Worm (Caenorhabditis elegans) whole organism, L4 larva: Measurements from ENCODE around the gene ZK632.9.

Source experiments
- D1046.2 ChIP-seq: fragments of 200-800 bp; sonication (Bioruptor generic); IDR thresholded peaks from 2 replicates; pipeline ENCODE4 v1.3.6; 2022; ENCODE audit warnings: missing genetic modification characterization, missing compliant biosample characterization
- F37D6.2 ChIP-seq: sonication (generic microtip); optimal IDR thresholded peaks from 2 replicates; lab custom pipeline; 2016; ENCODE audit warnings: mild to moderate bottlenecking, missing genetic modification characterization, missing compliant biosample characterization
- F44E2.7 ChIP-seq: fragments of 200-800 bp; sonication (Bioruptor generic); IDR thresholded peaks from 2 replicates; pipeline ENCODE4 v2.1.2; 2022; ENCODE audit warnings: missing genetic modification characterization, missing compliant biosample characterization
- F49E8.2 ChIP-seq: sonication (generic microtip); optimal IDR thresholded peaks from 2 replicates; lab custom pipeline; 2016; ENCODE audit warnings: missing compliant biosample characterization, mild to moderate bottlenecking, missing genetic modification characterization, borderline replicate concordance
- R02D3.7 ChIP-seq: fragments of 150-350 bp; sonication (generic microtip); optimal IDR thresholded peaks from 3 replicates; lab custom pipeline; 2014; ENCODE audit warnings: missing biosample characterization, missing genetic modification characterization
- T20F7.1 ChIP-seq: fragments of 200-800 bp; sonication (Bioruptor generic); optimal IDR thresholded peaks from 2 replicates; lab custom pipeline; 2018; ENCODE audit warnings: mild to moderate bottlenecking, missing genetic modification characterization, missing compliant biosample characterization
- T26A8.4 ChIP-seq: fragments of 200-800 bp; sonication (Bioruptor generic); IDR thresholded peaks from 2 replicates; pipeline ENCODE4 v1.3.6; 2022; ENCODE audit warnings: missing genetic modification characterization, missing compliant biosample characterization
- Y48G9A.11 ChIP-seq: fragments of 200-800 bp; sonication (Bioruptor generic); IDR thresholded peaks from 2 replicates; pipeline ENCODE4 v1.3.6; 2022; ENCODE audit warnings: missing genetic modification reagents, missing genetic modification characterization, missing compliant biosample characterization
- ZK337.2 ChIP-seq: fragments of 200-800 bp; sonication (Bioruptor generic); IDR thresholded peaks from 2 replicates; pipeline ENCODE4 v1.3.6; 2022; ENCODE audit warnings: missing genetic modification reagents, missing genetic modification characterization, missing compliant biosample characterization
- aha-1 ChIP-seq: fragments of 150-350 bp; peaks from one replicate; lab custom pipeline; 2014; ENCODE audit warnings: missing biosample characterization, missing genetic modification characterization
- ama-1 ChIP-seq: fragments of 150-350 bp; optimal IDR thresholded peaks from 2 replicates; lab custom pipeline; 2014; ENCODE audit warnings: inconsistent platforms, mixed read lengths
- ceh-32 ChIP-seq: sonication (generic microtip); optimal IDR thresholded peaks from 2 replicates; lab custom pipeline; 2016; ENCODE audit warnings: mild to moderate bottlenecking, missing genetic modification characterization, missing compliant biosample characterization; ENCODE audit not compliant: poor library complexity
- ces-1 ChIP-seq: fragments of 150-350 bp; sonication (generic microtip); optimal IDR thresholded peaks from 4 replicates; lab custom pipeline; 2014; ENCODE audit warnings: missing biosample characterization, missing genetic modification reagents, missing genetic modification characterization
- cey-2 ChIP-seq: sonication (generic microtip); optimal IDR thresholded peaks from 3 replicates; lab custom pipeline; 2017; ENCODE audit warnings: missing genetic modification characterization, mild to moderate bottlenecking, missing compliant biosample characterization, antibody characterized with exemption, borderline replicate concordance; ENCODE audit not compliant: insufficient read depth
- daf-8 ChIP-seq: fragments of 200-800 bp; sonication (Bioruptor generic); IDR thresholded peaks from 2 replicates; pipeline ENCODE4 v1.3.6; 2022; ENCODE audit warnings: missing genetic modification characterization, missing compliant biosample characterization
- dmd-9 ChIP-seq: fragments of 200-800 bp; sonication (Bioruptor generic); IDR thresholded peaks from 2 replicates; pipeline ENCODE4 v1.3.6; 2022; ENCODE audit warnings: missing genetic modification reagents, missing genetic modification characterization, missing compliant biosample characterization
- dve-1 ChIP-seq: sonication (generic microtip); optimal IDR thresholded peaks from 2 replicates; lab custom pipeline; 2017; ENCODE audit warnings: antibody characterized with exemption, mild to moderate bottlenecking, missing genetic modification characterization, missing compliant biosample characterization; ENCODE audit not compliant: insufficient read depth
- egl-43 ChIP-seq: fragments of 200-800 bp; sonication (Bioruptor generic); IDR thresholded peaks from 2 replicates; pipeline ENCODE4 v1.3.6; 2022; ENCODE audit warnings: missing genetic modification reagents, missing genetic modification characterization, missing compliant biosample characterization
- hlh-30 ChIP-seq: sonication (generic microtip); optimal IDR thresholded peaks from 2 replicates; lab custom pipeline; 2017; ENCODE audit warnings: antibody characterized with exemption, mild to moderate bottlenecking, missing genetic modification characterization, missing compliant biosample characterization; ENCODE audit not compliant: insufficient read depth
- hmg-1.1 ChIP-seq: fragments of 200-800 bp; sonication (Bioruptor generic); IDR thresholded peaks from 2 replicates; pipeline ENCODE4 v1.3.6; 2022; ENCODE audit warnings: missing genetic modification reagents, missing genetic modification characterization, missing compliant biosample characterization
- lin-1 ChIP-seq: fragments of 200-800 bp; sonication (Bioruptor generic); IDR thresholded peaks from 2 replicates; pipeline ENCODE4 v1.3.6; 2022; ENCODE audit warnings: missing genetic modification reagents, missing genetic modification characterization, missing compliant biosample characterization
- lin-13 ChIP-seq: fragments of 150-350 bp; optimal IDR thresholded peaks from 2 replicates; lab custom pipeline; 2014; ENCODE audit warnings: missing biosample characterization, missing genetic modification reagents, missing genetic modification characterization
- lsy-2 ChIP-seq, 2 experiments: fragments of 150-350 bp in 1 of 2; sonication (generic microtip) in 1 of 2; optimal IDR thresholded peaks; 2 replicates each; lab custom pipeline; 2014 to 2017; ENCODE audit warnings: missing biosample characterization in 2 of 2, missing genetic modification characterization in 2 of 2
- madf-9 ChIP-seq: fragments of 200-800 bp; sonication (Bioruptor generic); conservative IDR thresholded peaks from 2 replicates; pipeline ENCODE4 v1.3.6; 2022; ENCODE audit warnings: missing genetic modification reagents, missing genetic modification characterization, missing compliant biosample characterization
- mes-2 ChIP-seq: sonication (generic microtip); optimal IDR thresholded peaks from 2 replicates; lab custom pipeline; 2016; ENCODE audit warnings: missing genotype, mild to moderate bottlenecking, missing genetic modification characterization, missing compliant biosample characterization; ENCODE audit not compliant: poor library complexity, severe bottlenecking
- mxl-3 ChIP-seq: fragments of 200-800 bp; sonication (Bioruptor generic); optimal IDR thresholded peaks from 2 replicates; lab custom pipeline; 2018; ENCODE audit warnings: mild to moderate bottlenecking, missing genetic modification characterization, missing compliant biosample characterization
- nhr-10 ChIP-seq: fragments of 150-350 bp; optimal IDR thresholded peaks from 2 replicates; lab custom pipeline; 2014; ENCODE audit warnings: missing biosample characterization, missing genetic modification characterization
- nhr-237 ChIP-seq: sonication (generic microtip); optimal IDR thresholded peaks from 2 replicates; lab custom pipeline; 2017; ENCODE audit warnings: missing biosample characterization, missing genetic modification characterization
- nhr-41 ChIP-seq: fragments of 200-800 bp; sonication (Bioruptor generic); IDR thresholded peaks from 2 replicates; pipeline ENCODE4 v1.3.6; 2022; ENCODE audit warnings: missing genetic modification reagents, missing genetic modification characterization, missing compliant biosample characterization
- nhr-76 ChIP-seq: fragments of 150-350 bp; optimal IDR thresholded peaks from 2 replicates; lab custom pipeline; 2014; ENCODE audit warnings: missing biosample characterization, missing genetic modification characterization
- nhr-77 ChIP-seq: fragments of 150-350 bp; optimal IDR thresholded peaks from 2 replicates; lab custom pipeline; 2014; ENCODE audit warnings: missing biosample characterization, missing genetic modification characterization
- pha-4 ChIP-seq, 2 experiments: fragments of 150-350 bp in 1 of 2; fragments of 200-800 bp in 1 of 2; sonication (Bioruptor generic) in 1 of 2; IDR thresholded peaks in 1 of 2; optimal IDR thresholded peaks in 1 of 2; 2 replicates each; pipeline versions ENCODE4 v1.3.6 to Lab custom; 2014 to 2022; ENCODE audit warnings: missing genetic modification characterization in 2 of 2, missing genetic modification reagents in 2 of 2, missing biosample characterization in 1 of 2, missing compliant biosample characterization in 1 of 2
- php-3 ChIP-seq: fragments of 200-800 bp; sonication (Bioruptor generic); IDR thresholded peaks from 2 replicates; pipeline ENCODE4 v1.3.6; 2022; ENCODE audit warnings: missing genetic modification reagents, missing genetic modification characterization, missing compliant biosample characterization
- pqm-1 ChIP-seq: sonication (generic microtip); optimal IDR thresholded peaks from 2 replicates; lab custom pipeline; 2017; ENCODE audit warnings: missing biosample characterization, missing genetic modification characterization
- sdz-12 ChIP-seq: fragments of 200-800 bp; sonication (Bioruptor generic); optimal IDR thresholded peaks from 2 replicates; lab custom pipeline; 2018; ENCODE audit warnings: mild to moderate bottlenecking, missing genetic modification characterization, missing compliant biosample characterization
- set-16 ChIP-seq: fragments of 200-800 bp; sonication (Bioruptor generic); IDR thresholded peaks from 2 replicates; pipeline ENCODE4 v1.3.6; 2022; ENCODE audit warnings: missing genetic modification reagents, missing genetic modification characterization, missing compliant biosample characterization
- snpc-1.2 ChIP-seq: fragments of 200-800 bp; sonication (Bioruptor generic); IDR thresholded peaks from 2 replicates; pipeline ENCODE4 v1.3.6; 2022; ENCODE audit warnings: missing genetic modification reagents, missing genetic modification characterization, missing compliant biosample characterization
- tra-1 ChIP-seq: fragments of 200-800 bp; sonication (Bioruptor generic); IDR thresholded peaks from 2 replicates; pipeline ENCODE4 v1.3.6; 2022; ENCODE audit warnings: missing genetic modification reagents, missing genetic modification characterization, missing compliant biosample characterization
- unc-39 ChIP-seq: sonication (generic microtip); optimal IDR thresholded peaks from 2 replicates; lab custom pipeline; 2017; ENCODE audit warnings: missing biosample characterization, missing genetic modification characterization
- unc-62 ChIP-seq, 3 experiments: fragments of 150-350 bp in 1 of 3; sonication (generic microtip); optimal IDR thresholded peaks in 2 of 3; peaks in 1 of 3; 1 replicate in 1 of 3; 2 replicates in 2 of 3; lab custom pipeline; 2014 to 2017; ENCODE audit warnings: missing biosample characterization in 3 of 3, missing genetic modification characterization in 3 of 3, missing genetic modification reagents in 3 of 3, missing genotype in 1 of 3
- vab-7 ChIP-seq: fragments of 200-800 bp; sonication (Bioruptor generic); IDR thresholded peaks from 2 replicates; pipeline ENCODE4 v1.3.6; 2022; ENCODE audit warnings: missing genetic modification reagents, missing genetic modification characterization, missing compliant biosample characterization
- zfp-2 ChIP-seq: sonication (generic microtip); optimal IDR thresholded peaks from 2 replicates; lab custom pipeline; 2016; ENCODE audit warnings: mild to moderate bottlenecking, missing genetic modification characterization, missing compliant biosample characterization
- zfp-3 ChIP-seq: fragments of 200-800 bp; sonication (Bioruptor generic); conservative IDR thresholded peaks from 2 replicates; pipeline ENCODE4 v1.3.6; 2022; ENCODE audit warnings: missing genetic modification reagents, missing genetic modification characterization, missing compliant biosample characterization
- zip-2 ChIP-seq: fragments of 150-350 bp; optimal IDR thresholded peaks from 2 replicates; lab custom pipeline; 2014; ENCODE audit warnings: missing biosample characterization, missing genetic modification characterization
- ztf-7 ChIP-seq: fragments of 150-350 bp; optimal IDR thresholded peaks from 2 replicates; lab custom pipeline; 2014; ENCODE audit warnings: missing biosample characterization, missing genetic modification characterization

Gene ZK632.9

ce11 chrIII:9807560-9808046 is 17.6 kb downstream of the ZK632.9 start (continued):
- peak; percentile 45 for TF ChIP-seq nhr-77
- no peak for TF ChIP-seq ceh-32 (tag; lab: Kevin White, UChicago)
- TF ChIP-seq ztf-7: no peak
- no peak for TF ChIP-seq R02D3.7 (tag; lab: Kevin White, UChicago)
- peak; percentile 87 for TF ChIP-seq hlh-30 (tag; lab: Kevin White, UChicago)
- peak; percentile 64 for TF ChIP-seq ama-1
- TF ChIP-seq dmd-9 (GFP tag; lab: Robert Waterston, UW): no peak
- TF ChIP-seq cey-2: no peak
- no peak for TF ChIP-seq nhr-237 (tag; lab: Kevin White, UChicago)
- no peak for TF ChIP-seq nhr-41
- no peak for TF ChIP-seq nhr-10 (tag; lab: Kevin White, UChicago)
- TF ChIP-seq pha-4 (GFP tag; IDR thresholded peaks at IDR 0.05; lab: Robert Waterston, UW): no peak
- no peak for TF ChIP-seq pha-4 (tag; optimal IDR thresholded peaks at IDR 0.05; lab: Kevin White, UChicago)
- TF ChIP-seq lin-1 (GFP tag; lab: Robert Waterston, UW): no peak
- TF ChIP-seq mxl-3: peak; percentile 79
- TF ChIP-seq ces-1: no peak
- TF ChIP-seq aha-1 (tag; lab: Kevin White, UChicago): peak; percentile 81
- TF ChIP-seq hmg-1.1 (GFP tag; lab: Robert Waterston, UW): no peak
- no peak for TF ChIP-seq ZK337.2 (GFP tag; lab: Robert Waterston, UW)
- 0 out of 2 replicates have a peak, but pooled peaks have one; percentile 15 for TF ChIP-seq T26A8.4 (GFP tag; lab: Robert Waterston, UW)

- TF ChIP-seq unc-39 (no peak), sdz-12 (no peak), tra-1 (GFP tag; lab: Robert Waterston, UW) (peak; percentile 34; the same call in 1 of the 2 replicates), unc-62 (GFP tag; optimal IDR thresholded peaks at IDR 0.05 in 1 of 2; lab: Kevin White, UChicago) (peak in 1 of 2 experiments; percentile 92), unc-62 (tag; optimal IDR thresholded peaks at IDR 0.05; lab: Kevin White, UChicago) (no peak)
These were observed 18.2 kb downstream of the ZK632.9 start, which contains the start of gene ZK632.4 for ce11 chrIII:9806968-9807559. ZK632.4 (minus strand) TSS chrIII:9807454.

- no peak for TF ChIP-seq Y48G9A.11 (GFP tag; lab: Robert Waterston, UW)
- TF ChIP-seq php-3 (GFP tag; lab: Robert Waterston, UW): peak; percentile 55; the same call in 1 of the 2 replicates
- peak; percentile 47 for TF ChIP-seq mes-2 (tag; lab: Kevin White, UChicago)
- TF ChIP-seq dve-1 (tag; lab: Kevin White, UChicago): peak; percentile 1
- TF ChIP-seq madf-9 (GFP tag; lab: Robert Waterston, UW): no peak
- TF ChIP-seq zfp-3 (GFP tag; lab: Robert Waterston, UW): peak; percentile 77
- no peak for TF ChIP-seq zfp-2 (tag; lab: Kevin White, UChicago)
- peak; percentile 87 for TF ChIP-seq zip-2 (tag; lab: Kevin White, UChicago)
- TF ChIP-seq vab-7 (GFP tag; lab: Robert Waterston, UW): no peak
- TF ChIP-seq F44E2.7 (GFP tag; lab: Robert Waterston, UW): no peak
- TF ChIP-seq pqm-1: no peak
- peak; percentile 40 for TF ChIP-seq T20F7.1 (GFP tag; lab: Kevin White, UChicago)
- TF ChIP-seq lsy-2 (tag; optimal IDR thresholded peaks at IDR 0.05; lab: Kevin White, UChicago): peak in 1 of 2 experiments; percentile 51
- TF ChIP-seq daf-8: no peak
- no peak for TF ChIP-seq set-16 (GFP tag; lab: Robert Waterston, UW)
- TF ChIP-seq lin-13 (GFP tag; lab: Kevin White, UChicago): no peak
- TF ChIP-seq F37D6.2 (tag; lab: Kevin White, UChicago): no peak
- no peak for TF ChIP-seq snpc-1.2 (GFP tag; lab: Robert Waterston, UW)
- TF ChIP-seq D1046.2 (GFP tag; lab: Robert Waterston, UW): no peak
- peak; percentile 78 for TF ChIP-seq T26A8.4 (GFP tag; lab: Robert Waterston, UW)
- TF ChIP-seq R02D3.7 (tag; lab: Kevin White, UChicago): no peak
- TF ChIP-seq lin-1 (GFP tag; lab: Robert Waterston, UW): no peak
- no peak for TF ChIP-seq nhr-76 (tag; lab: Kevin White, UChicago)
- no peak for TF ChIP-seq F49E8.2 (tag; lab: Kevin White, UChicago)
- no peak for TF ChIP-seq egl-43
These were observed 20.1 kb downstream of the ZK632.9 start, which contains the start of gene riok-3 for ce11 chrIII:9804997-9805610. riok-3 (minus strand) TSS chrIII:9805011.
